Worm (Caenorhabditis elegans) whole organism, L4 larva: ENCODE data around the gene mml-1.

ENCODE experiments used
- Y5F2A.4 ChIP-seq: fragments of 200-800 bp; sonication (Bioruptor generic); optimal IDR thresholded peaks from 2 replicates; lab custom pipeline; 2018; ENCODE audit warnings: mild to moderate bottlenecking, missing genetic modification characterization, missing compliant biosample characterization
- aly-2 ChIP-seq: sonication (generic microtip); optimal IDR thresholded peaks from 2 replicates; lab custom pipeline; 2018; ENCODE audit warnings: missing biosample characterization, missing genetic modification characterization
- dpl-1 ChIP-seq: fragments of 150-350 bp; optimal IDR thresholded peaks from 2 replicates; lab custom pipeline; 2014; ENCODE audit warnings: missing biosample characterization, missing genetic modification reagents, missing genetic modification characterization
- lin-39 ChIP-seq: fragments of 150-350 bp; optimal IDR thresholded peaks from 2 replicates; lab custom pipeline; 2014; ENCODE audit warnings: missing biosample characterization, missing genetic modification reagents, missing genetic modification characterization
- nhr-237 ChIP-seq: sonication (generic microtip); optimal IDR thresholded peaks from 2 replicates; lab custom pipeline; 2017; ENCODE audit warnings: missing biosample characterization, missing genetic modification characterization
- nhr-48 ChIP-seq: sonication (generic microtip); optimal IDR thresholded peaks from 2 replicates; lab custom pipeline; 2016; ENCODE audit warnings: mild to moderate bottlenecking, missing genetic modification characterization, missing compliant biosample characterization
- snpc-4 ChIP-seq: fragments of 150-350 bp; optimal IDR thresholded peaks from 2 replicates; lab custom pipeline; 2014; ENCODE audit warnings: missing biosample characterization, missing genetic modification characterization
- unc-62 ChIP-seq, 3 experiments: fragments of 150-350 bp in 1 of 3; sonication (generic microtip); optimal IDR thresholded peaks in 2 of 3; peaks in 1 of 3; 1 replicate in 1 of 3; 2 replicates in 2 of 3; lab custom pipeline; 2014 to 2017; ENCODE audit warnings: missing biosample characterization in 3 of 3, missing genetic modification characterization in 3 of 3, missing genetic modification reagents in 3 of 3, missing genotype in 1 of 3
- zag-1 ChIP-seq: fragments of 150-350 bp; optimal IDR thresholded peaks from 2 replicates; lab custom pipeline; 2014; ENCODE audit warnings: missing biosample characterization, missing genetic modification characterization
- zfp-2 ChIP-seq: sonication (generic microtip); optimal IDR thresholded peaks from 2 replicates; lab custom pipeline; 2016; ENCODE audit warnings: mild to moderate bottlenecking, missing genetic modification characterization, missing compliant biosample characterization
- ztf-7 ChIP-seq: fragments of 150-350 bp; optimal IDR thresholded peaks from 2 replicates; lab custom pipeline; 2014; ENCODE audit warnings: missing biosample characterization, missing genetic modification characterization

ce11 chrIII:7336214-7336613 is 38.3 kb downstream of the mml-1 start, which contains the start of gene gsp-2:
- peak in 1 of 2 experiments; percentile 96 for TF ChIP-seq unc-62 (GFP tag; optimal IDR thresholded peaks at IDR 0.05 in 1 of 2; lab: Kevin White, UChicago)
- no peak for TF ChIP-seq unc-62 (tag; optimal IDR thresholded peaks at IDR 0.05; lab: Kevin White, UChicago)
- TF ChIP-seq dpl-1 (GFP tag; lab: Kevin White, UChicago) = peak; percentile 64
- peak; percentile 28 for TF ChIP-seq zfp-2
- no peak for TF ChIP-seq snpc-4 (tag; lab: Kevin White, UChicago)
- no peak for TF ChIP-seq lin-39 (tag; lab: Kevin White, UChicago)
- TF ChIP-seq ztf-7 (tag; lab: Kevin White, UChicago) = no peak
- no peak for TF ChIP-seq nhr-48 (tag; lab: Kevin White, UChicago)
- TF ChIP-seq nhr-237 (tag; lab: Kevin White, UChicago) = no peak
- no peak for TF ChIP-seq aly-2
- TF ChIP-seq Y5F2A.4 = no peak
- TF ChIP-seq zag-1 (tag; lab: Kevin White, UChicago) = no peak
